Fruit fly (Drosophila melanogaster) whole organism, embryonic: Measurements from ENCODE around the gene RfC3.

Experiments used
- Atf-2 ChIP-seq: fragments of 200-800 bp; sonication (Bioruptor generic); optimal IDR thresholded peaks from 2 replicates; lab custom pipeline; 2016; ENCODE audit warnings: missing biosample characterization, missing genetic modification characterization
- CG10543 ChIP-seq: fragments of 200-800 bp; sonication (Bioruptor generic); optimal IDR thresholded peaks from 3 replicates; lab custom pipeline; 2017; ENCODE audit warnings: missing biosample characterization, mild to moderate bottlenecking, missing genetic modification characterization, moderate library complexity
- CG13287 ChIP-seq: fragments of 200-800 bp; sonication (Bioruptor generic); IDR thresholded peaks from 2 replicates; pipeline ENCODE4 v1.3.6; 2022; ENCODE audit warnings: missing biosample characterization, missing genetic modification characterization; ENCODE audit not compliant: partially characterized antibody
- CG13775 ChIP-seq: fragments of 200-800 bp; sonication (Bioruptor generic); optimal IDR thresholded peaks from 3 replicates; lab custom pipeline; 2017; ENCODE audit warnings: missing biosample characterization, mild to moderate bottlenecking, missing genetic modification characterization
- CG14441 ChIP-seq: fragments of 200-800 bp; sonication (Bioruptor generic); IDR thresholded peaks from 2 replicates; pipeline ENCODE4 v1.3.6; 2022; ENCODE audit warnings: missing biosample characterization, missing genetic modification characterization
- CG14710 ChIP-seq: fragments of 200-800 bp; sonication (Bioruptor generic); optimal IDR thresholded peaks from 3 replicates; lab custom pipeline; 2019; ENCODE audit warnings: missing biosample characterization, mild to moderate bottlenecking, missing genetic modification characterization, moderate library complexity
- CG14965 ChIP-seq: fragments of 200-800 bp; sonication (Bioruptor generic); optimal IDR thresholded peaks from 2 replicates; lab custom pipeline; 2016; ENCODE audit warnings: missing biosample characterization, missing genetic modification characterization, borderline replicate concordance
- CG15696 ChIP-seq: fragments of 200-800 bp; sonication (Bioruptor generic); optimal IDR thresholded peaks from 2 replicates; lab custom pipeline; 2019; ENCODE audit warnings: missing biosample characterization, mild to moderate bottlenecking, missing genetic modification characterization, moderate library complexity
- CG1602 ChIP-seq: fragments of 200-800 bp; sonication (Bioruptor generic); optimal IDR thresholded peaks from 3 replicates; lab custom pipeline; 2016; ENCODE audit warnings: missing biosample characterization, missing genetic modification characterization
- CG17359 ChIP-seq: fragments of 200-800 bp; sonication (Bioruptor generic); optimal IDR thresholded peaks from 3 replicates; lab custom pipeline; 2018; ENCODE audit warnings: missing biosample characterization, mild to moderate bottlenecking, missing genetic modification characterization, moderate library complexity
- CG17361 ChIP-seq: fragments of 200-800 bp; sonication (Bioruptor generic); IDR thresholded peaks from 3 replicates; pipeline ENCODE4 v1.3.6; 2022; ENCODE audit warnings: missing biosample characterization, missing genetic modification characterization
- CG2120 ChIP-seq: fragments of 200-800 bp; sonication (Bioruptor generic); optimal IDR thresholded peaks from 3 replicates; lab custom pipeline; 2016; ENCODE audit warnings: missing biosample characterization, missing genetic modification characterization
- CG3281 ChIP-seq: fragments of 200-800 bp; sonication (Bioruptor generic); optimal IDR thresholded peaks from 3 replicates; lab custom pipeline; 2017; ENCODE audit warnings: missing biosample characterization, mild to moderate bottlenecking, missing genetic modification characterization
- CG3847 ChIP-seq: fragments of 200-800 bp; sonication (Bioruptor generic); IDR thresholded peaks from 2 replicates; pipeline ENCODE4 v1.3.6; 2022; ENCODE audit warnings: missing biosample characterization, missing genetic modification characterization
- CG5180 ChIP-seq: fragments of 200-800 bp; sonication (Bioruptor generic); optimal IDR thresholded peaks from 3 replicates; lab custom pipeline; 2017; ENCODE audit warnings: missing biosample characterization, missing genetic modification characterization, mild to moderate bottlenecking, moderate library complexity, missing genetic modification reagents
- CG7271 ChIP-seq: fragments of 200-800 bp; sonication (Bioruptor generic); optimal IDR thresholded peaks from 2 replicates; lab custom pipeline; 2018; ENCODE audit warnings: missing biosample characterization, mild to moderate bottlenecking, missing genetic modification characterization, moderate library complexity
- CG7745 ChIP-seq: fragments of 200-800 bp; sonication (Bioruptor generic); optimal IDR thresholded peaks from 2 replicates; lab custom pipeline; 2018; ENCODE audit warnings: missing biosample characterization, mild to moderate bottlenecking, missing genetic modification characterization, moderate library complexity
- CG7839 ChIP-seq: fragments of 200-800 bp; sonication (Bioruptor generic); optimal IDR thresholded peaks from 3 replicates; lab custom pipeline; 2018; ENCODE audit warnings: missing biosample characterization, mild to moderate bottlenecking, missing genetic modification characterization, moderate library complexity
- CG9215 ChIP-seq: fragments of 200-800 bp; sonication (Bioruptor generic); IDR thresholded peaks from 2 replicates; pipeline ENCODE4 v1.3.6; 2022; ENCODE audit warnings: missing biosample characterization, missing genetic modification characterization
- Dfd ChIP-seq, 2 experiments: fragments of >200 bp; optimal IDR thresholded peaks; 2 replicates each; lab custom pipeline; 2017; ENCODE audit warnings: missing biosample characterization in 2 of 2, missing genetic modification characterization in 2 of 2
- Dip3 ChIP-seq: fragments of 200-800 bp; sonication (Bioruptor generic); optimal IDR thresholded peaks from 3 replicates; lab custom pipeline; 2016; ENCODE audit warnings: missing biosample characterization, missing genetic modification characterization
- Gug ChIP-seq: fragments of 200-800 bp; sonication (Bioruptor generic); IDR thresholded peaks from 4 replicates; pipeline ENCODE4 v1.3.6; 2022; ENCODE audit warnings: missing biosample characterization, missing genetic modification characterization
- Hmr ChIP-seq: fragments of 200-800 bp; sonication (Bioruptor generic); optimal IDR thresholded peaks from 3 replicates; lab custom pipeline; 2017; ENCODE audit warnings: mild to moderate bottlenecking, missing biosample characterization, missing genetic modification reagents, missing genetic modification characterization
- Hr3 ChIP-seq: fragments of 200-800 bp; sonication (Bioruptor generic); optimal IDR thresholded peaks from 3 replicates; lab custom pipeline; 2016; ENCODE audit warnings: missing biosample characterization, missing genetic modification characterization
- MBD-R2 ChIP-seq: fragments of 200-800 bp; sonication (Bioruptor generic); IDR thresholded peaks from 2 replicates; pipeline ENCODE4 v1.3.6; 2022; ENCODE audit warnings: missing biosample characterization, missing genetic modification characterization
- Nf-YA ChIP-seq: fragments of 200-800 bp; sonication (Bioruptor generic); IDR thresholded peaks from 2 replicates; pipeline ENCODE4 v1.3.6; 2022; ENCODE audit warnings: missing biosample characterization, missing genetic modification characterization
- Poxn ChIP-seq: fragments of 200-800 bp; sonication (Bioruptor generic); IDR thresholded peaks from 2 replicates; pipeline ENCODE4 v1.3.6; 2022; ENCODE audit warnings: missing biosample characterization, missing genetic modification characterization
- Taf1 ChIP-seq: fragments of 200-800 bp; sonication (Bioruptor generic); IDR thresholded peaks from 2 replicates; pipeline ENCODE4 v1.3.6; 2022; ENCODE audit warnings: missing biosample characterization, missing genetic modification characterization
- Trl ChIP-seq, 3 experiments: fragments of >200 bp in 2 of 3; fragments of 200-800 bp in 1 of 3; sonication (Bioruptor generic) in 1 of 3; optimal IDR thresholded peaks; 2 replicates in 1 of 3; 3 replicates in 2 of 3; lab custom pipeline; 2016 to 2017; ENCODE audit warnings: missing biosample characterization in 1 of 3, missing genetic modification characterization in 1 of 3
- Xbp1 ChIP-seq: fragments of 200-800 bp; sonication (Bioruptor generic); optimal IDR thresholded peaks from 3 replicates; lab custom pipeline; 2016; ENCODE audit warnings: missing biosample characterization, mild to moderate bottlenecking, missing genetic modification characterization
- abd-A ChIP-seq: fragments of 200-800 bp; sonication (Bioruptor generic); optimal IDR thresholded peaks from 3 replicates; lab custom pipeline; 2019; ENCODE audit warnings: missing biosample characterization, mild to moderate bottlenecking, missing genetic modification characterization, moderate library complexity
- bowl ChIP-seq: fragments of 200-800 bp; sonication (Bioruptor generic); IDR thresholded peaks from 2 replicates; pipeline ENCODE4 v1.3.6; 2022; ENCODE audit warnings: missing biosample characterization, missing genetic modification characterization
- cwo ChIP-seq: fragments of 200-800 bp; sonication (Bioruptor generic); optimal IDR thresholded peaks from 3 replicates; lab custom pipeline; 2017; ENCODE audit warnings: missing biosample characterization, missing genetic modification characterization, mild to moderate bottlenecking, moderate library complexity, missing genetic modification reagents
- dimm ChIP-seq: fragments of 200-800 bp; sonication (Bioruptor generic); IDR thresholded peaks from 2 replicates; pipeline ENCODE4 v1.3.6; 2022; ENCODE audit warnings: missing biosample characterization, missing genetic modification characterization
- dmrt11E ChIP-seq: fragments of 200-800 bp; sonication (Bioruptor generic); optimal IDR thresholded peaks from 3 replicates; lab custom pipeline; 2018; ENCODE audit warnings: missing biosample characterization, mild to moderate bottlenecking, missing genetic modification characterization, moderate library complexity
- emc ChIP-seq: fragments of 200-800 bp; sonication (Bioruptor generic); optimal IDR thresholded peaks from 2 replicates; lab custom pipeline; 2016; ENCODE audit warnings: missing biosample characterization, missing genetic modification characterization
- en ChIP-seq: fragments of 200-800 bp; sonication (Bioruptor generic); optimal IDR thresholded peaks from 2 replicates; lab custom pipeline; 2016; ENCODE audit warnings: missing biosample characterization, missing genetic modification characterization
- fd102C ChIP-seq: fragments of 200-800 bp; sonication (Bioruptor generic); optimal IDR thresholded peaks from 2 replicates; lab custom pipeline; 2018; ENCODE audit warnings: missing biosample characterization, mild to moderate bottlenecking, missing genetic modification characterization, moderate library complexity
- fd3F ChIP-seq: fragments of 200-800 bp; sonication (Bioruptor generic); optimal IDR thresholded peaks from 2 replicates; lab custom pipeline; 2018; ENCODE audit warnings: missing biosample characterization, mild to moderate bottlenecking, missing genetic modification characterization, moderate library complexity
- grau ChIP-seq: fragments of 200-800 bp; optimal IDR thresholded peaks from 3 replicates; lab custom pipeline; 2019; ENCODE audit warnings: missing biosample characterization, mild to moderate bottlenecking, missing genetic modification characterization, moderate library complexity
- grn ChIP-seq: fragments of 200-800 bp; sonication (Bioruptor generic); optimal IDR thresholded peaks from 3 replicates; lab custom pipeline; 2017; ENCODE audit warnings: missing biosample characterization, missing genetic modification characterization
- ken ChIP-seq: fragments of 200-800 bp; sonication (Bioruptor generic); IDR thresholded peaks from 3 replicates; pipeline ENCODE4 v1.3.6; 2022; ENCODE audit warnings: missing biosample characterization, missing genetic modification characterization
- prd ChIP-seq, 3 experiments: fragments of >200 bp in 2 of 3; fragments of 200-800 bp in 1 of 3; sonication (Bioruptor generic) in 1 of 3; optimal IDR thresholded peaks in 2 of 3; IDR thresholded peaks in 1 of 3; 2 replicates in 2 of 3; 3 replicates in 1 of 3; pipeline versions ENCODE4 v1.3.6 to Lab custom; 2017 to 2022; ENCODE audit warnings: missing biosample characterization in 1 of 3, missing genetic modification characterization in 1 of 3
- tap ChIP-seq: fragments of 200-800 bp; optimal IDR thresholded peaks from 3 replicates; lab custom pipeline; 2019; ENCODE audit warnings: missing biosample characterization, mild to moderate bottlenecking, missing genetic modification characterization, moderate library complexity
- tgo ChIP-seq: fragments of 200-800 bp; sonication (Bioruptor generic); IDR thresholded peaks from 3 replicates; pipeline ENCODE4 v1.3.6; 2022; ENCODE audit warnings: missing biosample characterization, missing genetic modification characterization
- tx ChIP-seq: fragments of 200-800 bp; sonication (Bioruptor generic); optimal IDR thresholded peaks from 2 replicates; lab custom pipeline; 2016; ENCODE audit warnings: missing biosample characterization, missing genetic modification characterization
- usp ChIP-seq: fragments of >200 bp; optimal IDR thresholded peaks from 2 replicates; lab custom pipeline; 2017; ENCODE audit warnings: missing biosample characterization, missing genetic modification characterization
- vnd ChIP-seq: fragments of 200-800 bp; sonication (Bioruptor generic); IDR thresholded peaks from 3 replicates; pipeline ENCODE4 v1.3.6; 2022; ENCODE audit warnings: missing biosample characterization, missing genetic modification characterization; ENCODE audit not compliant: partially characterized antibody

RfC3 gene

dm6 chr2L:10375464-10376236 lies 43.3 kb upstream of the RfC3 start, which contains the start of the genes CG33303 and dpr19 (continued):
- peak; percentile 70 for TF ChIP-seq CG3281 (GFP tag; lab: Kevin White, UChicago)
- peak; percentile 86; the same call in 2 of the 3 replicates for TF ChIP-seq CG17361
- no peak for TF ChIP-seq vnd
- TF ChIP-seq CG9215 (GFP tag; lab: Robert Waterston, UW): no peak
- no peak for TF ChIP-seq abd-A (tag; lab: Kevin White, UChicago)
- TF ChIP-seq Poxn (GFP tag; lab: Robert Waterston, UW): no peak
- peak; percentile 27 for TF ChIP-seq CG2120 (GFP tag; lab: Kevin White, UChicago)
- TF ChIP-seq CG1602 (GFP tag; lab: Kevin White, UChicago): peak; percentile 52
- TF ChIP-seq dimm: no peak
- TF ChIP-seq CG15696: peak; percentile 79
- peak; percentile 35; the same call in 1 of the 2 replicates for TF ChIP-seq CG13287
- TF ChIP-seq Taf1: peak; percentile 20; the same call in 1 of the 2 replicates
- no peak for TF ChIP-seq Dfd (GFP tag; optimal IDR thresholded peaks at IDR 0.05; lab: Kevin White, UChicago)
- no peak for TF ChIP-seq tx (GFP tag; lab: Kevin White, UChicago)
- peak; percentile 90 for TF ChIP-seq CG14710 (tag; lab: Kevin White, UChicago)
- TF ChIP-seq CG7271: peak; percentile 73
- peak; percentile 79 for TF ChIP-seq dmrt11E (tag; lab: Kevin White, UChicago)
- TF ChIP-seq usp: no peak
- no peak for TF ChIP-seq Dip3
- TF ChIP-seq Trl (optimal IDR thresholded peaks at IDR 0.05; lab: Kevin White, UChicago): no peak
- TF ChIP-seq Trl (GFP tag; optimal IDR thresholded peaks at IDR 0.05; lab: Kevin White, UChicago): no peak
- TF ChIP-seq Hr3 (GFP tag; lab: Kevin White, UChicago): peak; percentile 65
- TF ChIP-seq fd3F (GFP tag; lab: Kevin White, UChicago): peak; percentile 58
- no peak for TF ChIP-seq bowl (GFP tag; lab: Robert Waterston, UW)
- TF ChIP-seq CG5180: peak; percentile 19
- TF ChIP-seq tap (tag; lab: Kevin White, UChicago): peak; percentile 76
- no peak for TF ChIP-seq CG14965 (GFP tag; lab: Kevin White, UChicago)
- no peak for TF ChIP-seq prd (optimal IDR thresholded peaks at IDR 0.05; lab: Kevin White, UChicago)
- TF ChIP-seq prd (GFP tag; IDR thresholded peaks at IDR 0.05; lab: Robert Waterston, UW): peak; percentile 27; the same call in 1 of the 3 replicates
- TF ChIP-seq emc: no peak
- TF ChIP-seq cwo (GFP tag; lab: Kevin White, UChicago): peak; percentile 62
- no peak for TF ChIP-seq Nf-YA (GFP tag; lab: Robert Waterston, UW)
- TF ChIP-seq CG14441 (GFP tag; lab: Robert Waterston, UW): no peak
- TF ChIP-seq Gug (GFP tag; lab: Robert Waterston, UW): no peak
- no peak for TF ChIP-seq Atf-2
- peak; percentile 71 for TF ChIP-seq CG13775
- peak; percentile 83 for TF ChIP-seq CG7839 (tag; lab: Kevin White, UChicago)
- TF ChIP-seq tgo (GFP tag; lab: Robert Waterston, UW): peak; percentile 66; the same call in 2 of the 3 replicates
- TF ChIP-seq grau (tag; lab: Kevin White, UChicago): peak; percentile 85
- TF ChIP-seq CG7745: peak; percentile 3
- no peak for TF ChIP-seq fd102C (GFP tag; lab: Kevin White, UChicago)
- peak; percentile 85 for TF ChIP-seq Hmr (GFP tag; lab: Kevin White, UChicago)
- no peak for TF ChIP-seq CG10543
- TF ChIP-seq MBD-R2: peak; percentile 78
- TF ChIP-seq en (GFP tag; lab: Kevin White, UChicago): no peak
- peak; percentile 84 for TF ChIP-seq CG17359
- peak; percentile 41; the same call in 1 of the 2 replicates for TF ChIP-seq CG3847 (GFP tag; lab: Robert Waterston, UW)
- no peak; the same call in 2 of the 3 replicates for TF ChIP-seq ken (GFP tag; lab: Robert Waterston, UW)
- no peak for TF ChIP-seq grn
- TF ChIP-seq Xbp1 (GFP tag; lab: Kevin White, UChicago): peak; percentile 76
